Worm (Caenorhabditis elegans) whole organism, young adult: ENCODE measurements around the gene Y40C7B.4.
"Not testable (repeated sequence)": the region's sequence is repeated elsewhere in the genome, so short reads cannot be mapped to it uniquely, and the experiment has no call there.

Source experiments
- B0019.2 ChIP-seq: fragments of 200-800 bp; sonication (Bioruptor generic); conservative IDR thresholded peaks from 2 replicates; pipeline ENCODE4 v1.3.6; 2022; ENCODE audit warnings: missing genetic modification reagents, missing genetic modification characterization, missing compliant biosample characterization
- D2030.7 ChIP-seq: fragments of 200-800 bp; sonication (Bioruptor generic); IDR thresholded peaks from 2 replicates; pipeline ENCODE4 v1.3.6; 2022; ENCODE audit warnings: missing genetic modification reagents, missing genetic modification characterization, missing compliant biosample characterization
- F22D6.2 ChIP-seq: sonication (generic microtip); optimal IDR thresholded peaks from 2 replicates; lab custom pipeline; 2016; ENCODE audit warnings: mild to moderate bottlenecking, missing genetic modification characterization, missing compliant biosample characterization
- F23B12.7 ChIP-seq: sonication (generic microtip); optimal IDR thresholded peaks from 2 replicates; lab custom pipeline; 2017; ENCODE audit warnings: missing genetic modification characterization, mild to moderate bottlenecking, missing compliant biosample characterization, antibody characterized with exemption, moderate library complexity; ENCODE audit not compliant: insufficient read depth
- F33H1.4 ChIP-seq: fragments of 200-800 bp; sonication (Bioruptor generic); IDR thresholded peaks from 2 replicates; pipeline ENCODE4 v1.3.6; 2022; ENCODE audit warnings: missing genetic modification reagents, missing genetic modification characterization, missing compliant biosample characterization
- F57C9.4 ChIP-seq: sonication (generic microtip); optimal IDR thresholded peaks from 2 replicates; lab custom pipeline; 2017; ENCODE audit warnings: mild to moderate bottlenecking, missing genetic modification characterization, missing compliant biosample characterization
- T07F8.4 ChIP-seq: sonication (generic microtip); optimal IDR thresholded peaks from 2 replicates; lab custom pipeline; 2016; ENCODE audit warnings: mild to moderate bottlenecking, missing genetic modification characterization, moderate library complexity, missing compliant biosample characterization
- cebp-2 ChIP-seq: fragments of 200-800 bp; sonication (Bioruptor generic); IDR thresholded peaks from 2 replicates; pipeline ENCODE4 v1.3.6; 2022; ENCODE audit warnings: missing genetic modification characterization, missing compliant biosample characterization
- ceh-27 ChIP-seq: fragments of 200-800 bp; sonication (Bioruptor generic); optimal IDR thresholded peaks from 2 replicates; lab custom pipeline; 2018; ENCODE audit warnings: mild to moderate bottlenecking, missing genetic modification characterization, moderate library complexity, missing compliant biosample characterization
- chd-7 ChIP-seq: sonication (generic microtip); optimal IDR thresholded peaks from 2 replicates; lab custom pipeline; 2016; ENCODE audit warnings: mild to moderate bottlenecking, missing genetic modification characterization, moderate library complexity, missing compliant biosample characterization
- die-1 ChIP-seq: sonication (generic microtip); optimal IDR thresholded peaks from 2 replicates; lab custom pipeline; 2016; ENCODE audit warnings: missing genotype, mild to moderate bottlenecking, missing genetic modification characterization, missing compliant biosample characterization
- dox-1 ChIP-seq: fragments of 200-800 bp; sonication (Bioruptor generic); IDR thresholded peaks from 2 replicates; pipeline ENCODE4 v1.3.6; 2022; ENCODE audit warnings: missing genetic modification reagents, missing genetic modification characterization, missing compliant biosample characterization
- dpff-1 ChIP-seq: sonication (generic microtip); optimal IDR thresholded peaks from 2 replicates; lab custom pipeline; 2017; ENCODE audit warnings: mild to moderate bottlenecking, missing genetic modification characterization, missing compliant biosample characterization
- egl-18 ChIP-seq: fragments of 200-800 bp; sonication (Bioruptor generic); IDR thresholded peaks from 2 replicates; pipeline ENCODE4 v1.3.6; 2022; ENCODE audit warnings: missing genetic modification reagents, missing genetic modification characterization, missing compliant biosample characterization
- egl-44 ChIP-seq: fragments of 200-800 bp; sonication (Bioruptor generic); IDR thresholded peaks from 2 replicates; pipeline ENCODE4 v1.3.6; 2022; ENCODE audit warnings: missing genetic modification reagents, missing genetic modification characterization, missing compliant biosample characterization
- egrh-3 ChIP-seq: fragments of 200-800 bp; sonication (Bioruptor generic); IDR thresholded peaks from 2 replicates; pipeline ENCODE4 v1.3.6; 2022; ENCODE audit warnings: missing genetic modification reagents, missing genetic modification characterization, missing compliant biosample characterization
- fkh-3 ChIP-seq: sonication (generic microtip); optimal IDR thresholded peaks from 2 replicates; lab custom pipeline; 2016; ENCODE audit warnings: mild to moderate bottlenecking, missing genetic modification characterization, missing compliant biosample characterization
- gei-17 ChIP-seq: fragments of 200-800 bp; sonication (Bioruptor generic); optimal IDR thresholded peaks from 2 replicates; lab custom pipeline; 2018; ENCODE audit warnings: mild to moderate bottlenecking, missing genetic modification characterization, missing compliant biosample characterization
- hmg-1.2 ChIP-seq: fragments of 200-800 bp; sonication (Bioruptor generic); IDR thresholded peaks from 2 replicates; pipeline ENCODE4 v1.3.6; 2022; ENCODE audit warnings: missing genetic modification reagents, missing genetic modification characterization, missing compliant biosample characterization
- hrde-1 ChIP-seq: sonication (generic microtip); optimal IDR thresholded peaks from 2 replicates; lab custom pipeline; 2016; ENCODE audit warnings: missing genetic modification characterization, mild to moderate bottlenecking, missing compliant biosample characterization, moderate library complexity, missing genotype, missing genetic modification reagents, borderline replicate concordance
- let-607 ChIP-seq, 2 experiments: fragments of 200-800 bp in 1 of 2; sonication (Bioruptor generic) in 1 of 2; sonication (generic microtip) in 1 of 2; optimal IDR thresholded peaks; 2 replicates each; lab custom pipeline; 2016 to 2018; ENCODE audit warnings: mild to moderate bottlenecking in 2 of 2, missing compliant biosample characterization in 2 of 2, missing genetic modification characterization in 2 of 2, moderate library complexity in 2 of 2, missing genotype in 1 of 2
- lin-26 ChIP-seq: fragments of 200-800 bp; sonication (Bioruptor generic); IDR thresholded peaks from 2 replicates; pipeline ENCODE4 v1.3.6; 2022; ENCODE audit warnings: missing genetic modification reagents, missing genetic modification characterization, missing compliant biosample characterization
- lin-54 ChIP-seq: fragments of 200-800 bp; sonication (Bioruptor generic); optimal IDR thresholded peaks from 2 replicates; lab custom pipeline; 2018; ENCODE audit warnings: mild to moderate bottlenecking, missing genetic modification characterization, missing compliant biosample characterization
- lir-1 ChIP-seq: fragments of 200-800 bp; sonication (Bioruptor generic); conservative IDR thresholded peaks from 2 replicates; pipeline ENCODE4 v1.3.6; 2022; ENCODE audit warnings: missing genetic modification reagents, missing genetic modification characterization, missing compliant biosample characterization
- madf-6 ChIP-seq: fragments of 200-800 bp; sonication (Bioruptor generic); IDR thresholded peaks from 2 replicates; pipeline ENCODE4 v1.3.6; 2022; ENCODE audit warnings: missing genetic modification reagents, missing genetic modification characterization, missing compliant biosample characterization
- madf-8 ChIP-seq: fragments of 200-800 bp; sonication (Bioruptor generic); conservative IDR thresholded peaks from 2 replicates; pipeline ENCODE4 v1.3.6; 2022; ENCODE audit warnings: missing genetic modification reagents, missing genetic modification characterization, missing compliant biosample characterization
- mel-28 ChIP-seq: sonication (generic microtip); optimal IDR thresholded peaks from 2 replicates; lab custom pipeline; 2016; ENCODE audit warnings: borderline replicate concordance, mild to moderate bottlenecking, missing genetic modification characterization, missing compliant biosample characterization
- mxl-1 ChIP-seq: sonication (generic microtip); optimal IDR thresholded peaks from 2 replicates; lab custom pipeline; 2016; ENCODE audit warnings: missing genetic modification characterization, missing compliant biosample characterization
- nhr-120 ChIP-seq: fragments of 200-800 bp; sonication (Bioruptor generic); IDR thresholded peaks from 2 replicates; pipeline ENCODE4 v1.3.6; 2022; ENCODE audit warnings: missing genetic modification characterization, missing compliant biosample characterization
- nhr-80 ChIP-seq: sonication (generic microtip); optimal IDR thresholded peaks from 2 replicates; lab custom pipeline; 2016; ENCODE audit warnings: missing genetic modification characterization, missing compliant biosample characterization
- nhr-90 ChIP-seq: sonication (generic microtip); optimal IDR thresholded peaks from 2 replicates; lab custom pipeline; 2016; ENCODE audit warnings: missing genotype, mild to moderate bottlenecking, missing genetic modification characterization, missing compliant biosample characterization
- pha-4 ChIP-seq: fragments of 150-350 bp; sonication (generic microtip); optimal IDR thresholded peaks from 2 replicates; lab custom pipeline; 2014; ENCODE audit warnings: missing biosample characterization, missing genetic modification reagents, missing genetic modification characterization
- rpc-1 ChIP-seq, 2 experiments: fragments of 150-350 bp in 1 of 2; sonication (generic microtip) in 1 of 2; optimal IDR thresholded peaks; 2 replicates each; lab custom pipeline; 2014 to 2018; ENCODE audit warnings: missing biosample characterization in 1 of 2, missing genetic modification characterization in 1 of 2, missing genetic modification reagents in 1 of 2, missing genotype in 1 of 2
- tbp1 ChIP-seq: fragments of 200-800 bp; sonication (Bioruptor generic); optimal IDR thresholded peaks from 2 replicates; lab custom pipeline; 2018; ENCODE audit warnings: mild to moderate bottlenecking, missing genetic modification characterization, missing compliant biosample characterization
- tlf-1 ChIP-seq: fragments of 200-800 bp; sonication (Bioruptor generic); optimal IDR thresholded peaks from 2 replicates; lab custom pipeline; 2018; ENCODE audit warnings: mild to moderate bottlenecking, missing genetic modification characterization, missing compliant biosample characterization
- unc-62 ChIP-seq: fragments of 150-350 bp; optimal IDR thresholded peaks from 2 replicates; lab custom pipeline; 2014; ENCODE audit warnings: missing biosample characterization, missing genetic modification reagents, missing genetic modification characterization
- ztf-28 ChIP-seq: fragments of 200-800 bp; sonication (Bioruptor generic); IDR thresholded peaks from 2 replicates; pipeline ENCODE4 v1.3.6; 2022; ENCODE audit warnings: missing genetic modification reagents, missing genetic modification characterization, missing compliant biosample characterization
- ztf-3 ChIP-seq: fragments of 200-800 bp; sonication (Bioruptor generic); optimal IDR thresholded peaks from 2 replicates; lab custom pipeline; 2018; ENCODE audit warnings: mild to moderate bottlenecking, missing genetic modification characterization, missing compliant biosample characterization

Y40C7B.4 gene

ce11 chrX:17237439-17237838 lies 19.1 kb downstream of the Y40C7B.4 start, which contains the start of gene T25G12.11:
TSS of gene T25G12.11 (minus strand) at chrX:17237539.
- TF ChIP-seq lin-26 (GFP tag; lab: Robert Waterston, UW): no peak
- no peak for TF ChIP-seq ceh-27 (GFP tag; lab: Kevin White, UChicago)
- TF ChIP-seq lir-1 (GFP tag; lab: Robert Waterston, UW): no peak
- TF ChIP-seq, all 124 proteins: peak for 0

ce11 chrX:17235749-17236561 lies 20.6 kb downstream of the Y40C7B.4 start, which contains the start of gene dhs-30:
TSS of gene dhs-30 (minus strand) at chrX:17235838.
- peak; percentile 27 for TF ChIP-seq pha-4 (tag; lab: Kevin White, UChicago)
- TF ChIP-seq nhr-80: peak; percentile 27
- no peak for TF ChIP-seq mxl-1 (tag; lab: Kevin White, UChicago)

- TF ChIP-seq mel-28 (tag; lab: Kevin White, UChicago): no peak
- TF ChIP-seq gei-17 (GFP tag; lab: Kevin White, UChicago): no peak
- TF ChIP-seq nhr-120: no peak
- TF ChIP-seq cebp-2 (GFP tag; lab: Robert Waterston, UW): no peak
- TF ChIP-seq F23B12.7: no peak
- no peak for TF ChIP-seq B0019.2 (GFP tag; lab: Robert Waterston, UW)
- no peak for TF ChIP-seq F22D6.2 (tag; lab: Kevin White, UChicago)
- no peak for TF ChIP-seq madf-8 (GFP tag; lab: Robert Waterston, UW)
Measured at ce11 chrX:17234988-17235387, 21.6 kb downstream of the Y40C7B.4 start.

ce11 chrX:17233248-17233647 lies 23.3 kb downstream of the Y40C7B.4 start:
- peak; percentile 61; the same call in 1 of the 2 replicates for TF ChIP-seq lin-26 (GFP tag; lab: Robert Waterston, UW)
- TF ChIP-seq hmg-1.2 (GFP tag; lab: Robert Waterston, UW): peak; percentile 71
- not testable (repeated sequence) for TF ChIP-seq rpc-1 (optimal IDR thresholded peaks at IDR 0.05; lab: Kevin White, UChicago)
- peak; percentile 53 for TF ChIP-seq rpc-1 (tag; optimal IDR thresholded peaks at IDR 0.05; lab: Kevin White, UChicago)
- peak; percentile 29 for TF ChIP-seq tbp1 (GFP tag; lab: Kevin White, UChicago)

- TF ChIP-seq ztf-28 (GFP tag; lab: Robert Waterston, UW): no peak
- no peak for TF ChIP-seq tlf-1
- no peak for TF ChIP-seq nhr-90
- no peak for TF ChIP-seq dpff-1 (tag; lab: Kevin White, UChicago)
- TF ChIP-seq egrh-3: no peak
- TF ChIP-seq let-607 (tag; optimal IDR thresholded peaks at IDR 0.05; lab: Kevin White, UChicago): no peak
- no peak for TF ChIP-seq B0019.2 (GFP tag; lab: Robert Waterston, UW)
- no peak for TF ChIP-seq T07F8.4 (tag; lab: Kevin White, UChicago)
- no peak for TF ChIP-seq chd-7 (tag; lab: Kevin White, UChicago)
- TF ChIP-seq madf-6 (GFP tag; lab: Robert Waterston, UW): no peak
- TF ChIP-seq egl-18 (GFP tag; lab: Robert Waterston, UW): no peak
Measured at ce11 chrX:17231348-17231747, 25.2 kb downstream of the Y40C7B.4 start, which contains the start of gene T25G12.3. TSS of gene T25G12.3 (plus strand) at chrX:17231648.

- TF ChIP-seq D2030.7 (GFP tag; lab: Robert Waterston, UW) (no peak), unc-62 (GFP tag; lab: Kevin White, UChicago) (no peak), ztf-3 (no peak), F33H1.4 (GFP tag; lab: Robert Waterston, UW) (no peak), die-1 (tag; lab: Kevin White, UChicago) (no peak), hrde-1 (tag; lab: Kevin White, UChicago) (no peak), fkh-3 (no peak), F57C9.4 (tag; lab: Kevin White, UChicago) (no peak), lin-54 (GFP tag; lab: Kevin White, UChicago) (no peak), egl-44 (no peak), dox-1 (GFP tag; lab: Robert Waterston, UW) (no peak)
Measured at ce11 chrX:17230108-17230507, 26.5 kb downstream of the Y40C7B.4 start, which contains the start of gene T25G12.6. TSS of gene T25G12.6 (minus strand) at chrX:17230208.
